Fruit fly (Drosophila melanogaster) whole organism, adult: ENCODE data around the gene CG32271.

Experiments
- CG14711 ChIP-seq: fragments of 200-800 bp; sonication (Bioruptor generic); optimal IDR thresholded peaks from 2 replicates; lab custom pipeline; 2018; ENCODE audit warnings: missing biosample characterization, mild to moderate bottlenecking, missing genetic modification characterization, moderate library complexity
- CG33017 ChIP-seq: fragments of 200-800 bp; sonication (Bioruptor generic); optimal IDR thresholded peaks from 2 replicates; lab custom pipeline; 2018; ENCODE audit warnings: missing biosample characterization, mild to moderate bottlenecking, missing genetic modification characterization, moderate library complexity
- CG7101 ChIP-seq: fragments of 200-800 bp; sonication (Bioruptor generic); optimal IDR thresholded peaks from 2 replicates; lab custom pipeline; 2018; ENCODE audit warnings: missing biosample characterization, mild to moderate bottlenecking, missing genetic modification characterization, moderate library complexity
- Clk ChIP-seq: fragments of 200-800 bp; sonication (Bioruptor generic); optimal IDR thresholded peaks from 2 replicates; lab custom pipeline; 2017; ENCODE audit warnings: missing biosample characterization, missing genetic modification characterization
- Crg-1 ChIP-seq: fragments of 200-800 bp; sonication (Bioruptor generic); optimal IDR thresholded peaks from 2 replicates; lab custom pipeline; 2016; ENCODE audit warnings: missing biosample characterization, missing genetic modification characterization
- Mnt ChIP-seq: fragments of 200-800 bp; sonication (Bioruptor generic); optimal IDR thresholded peaks from 2 replicates; lab custom pipeline; 2016; ENCODE audit warnings: missing biosample characterization, mild to moderate bottlenecking, missing genetic modification characterization
- kay ChIP-seq: fragments of 200-800 bp; sonication (Bioruptor generic); peaks from one replicate; lab custom pipeline; 2016; ENCODE audit warnings: missing biosample characterization, missing genetic modification characterization, borderline replicate concordance
- ovo ChIP-seq: fragments of 200-800 bp; sonication (Bioruptor generic); optimal IDR thresholded peaks from 2 replicates; lab custom pipeline; 2016; ENCODE audit warnings: missing biosample characterization, missing genetic modification characterization

- TF ChIP-seq Mnt (GFP tag; lab: Kevin White, UChicago) = peak; percentile 90
- peak; percentile 49 for TF ChIP-seq Clk (GFP tag; lab: Kevin White, UChicago)
- peak; percentile 62 for TF ChIP-seq CG33017 (tag; lab: Kevin White, UChicago)
- TF ChIP-seq CG14711 (tag; lab: Kevin White, UChicago) = peak; percentile 81
- TF ChIP-seq ovo (GFP tag; lab: Kevin White, UChicago) = peak; percentile 91
- peak; percentile 88 for TF ChIP-seq CG7101
- TF ChIP-seq kay (GFP tag; lab: Kevin White, UChicago) = no peak
- TF ChIP-seq Crg-1 (GFP tag; lab: Kevin White, UChicago) = peak; percentile 74
These were observed 4.2 kb downstream of the CG32271 start, which contains the start of the genes CG32276 and gry for dm6 chr3L:3198447-3199402.
